Worm (Caenorhabditis elegans) whole organism, mixed stage, embryonic: ENCODE results near the gene fkh-7.

ENCODE experiments used
- ceh-83 ChIP-seq: fragments of 200-800 bp; sonication (Bioruptor generic); optimal IDR thresholded peaks from 2 replicates; lab custom pipeline; 2018; ENCODE audit warnings: mild to moderate bottlenecking, missing genetic modification characterization, missing compliant biosample characterization
- nhr-237 ChIP-seq: fragments of 150-350 bp; optimal IDR thresholded peaks from 2 replicates; lab custom pipeline; 2014; ENCODE audit warnings: missing biosample characterization, missing genetic modification characterization
- sem-2 ChIP-seq: fragments of 200-800 bp; sonication (Bioruptor generic); optimal IDR thresholded peaks from 2 replicates; lab custom pipeline; 2018; ENCODE audit warnings: mild to moderate bottlenecking, missing genetic modification characterization, missing compliant biosample characterization
- unc-62 ChIP-seq: fragments of 150-350 bp; optimal IDR thresholded peaks from 2 replicates; lab custom pipeline; 2014; ENCODE audit warnings: missing biosample characterization, missing genetic modification reagents, missing genetic modification characterization

ce11 chrIV:5544609-5545214, 39.8 kb upstream of the fkh-7 start, which contains the start of gene cec-6:
- TF ChIP-seq sem-2 (no peak), nhr-237 (tag; lab: Kevin White, UChicago) (no peak), unc-62 (GFP tag; lab: Kevin White, UChicago) (no peak), ceh-83 (GFP tag; lab: Kevin White, UChicago) (no peak)
